Fruit fly (Drosophila melanogaster) whole organism, embryonic: Measurements from ENCODE around the gene tup.

Experiments
- CG12104 ChIP-seq: fragments of 200-800 bp; sonication (Bioruptor generic); optimal IDR thresholded peaks from 3 replicates; lab custom pipeline; 2016; ENCODE audit warnings: missing biosample characterization, missing genetic modification characterization
- CG17829 ChIP-seq: fragments of 200-800 bp; optimal IDR thresholded peaks from 2 replicates; lab custom pipeline; 2019; ENCODE audit warnings: missing biosample characterization, mild to moderate bottlenecking, missing genetic modification characterization, moderate library complexity
- CG18619 ChIP-seq: fragments of 200-800 bp; sonication (Bioruptor generic); optimal IDR thresholded peaks from 3 replicates; lab custom pipeline; 2017; ENCODE audit warnings: missing biosample characterization, mild to moderate bottlenecking, missing genetic modification characterization
- CG8281 ChIP-seq: fragments of 200-800 bp; sonication (Bioruptor generic); optimal IDR thresholded peaks from 2 replicates; lab custom pipeline; 2018; ENCODE audit warnings: missing biosample characterization, mild to moderate bottlenecking, missing genetic modification characterization, moderate library complexity
- Gsc ChIP-seq: fragments of 200-800 bp; sonication (Bioruptor generic); IDR thresholded peaks from 2 replicates; pipeline ENCODE4 v1.3.6; 2022; ENCODE audit warnings: missing biosample characterization, missing genetic modification characterization
- Hr39 ChIP-seq: fragments of >200 bp; optimal IDR thresholded peaks from 2 replicates; lab custom pipeline; 2017

dm6 chr2L:18929595-18929994 lies 48.5 kb upstream of the tup start:
- no peak for TF ChIP-seq CG8281 (tag; lab: Kevin White, UChicago)
- TF ChIP-seq CG18619 (GFP tag; lab: Kevin White, UChicago) = no peak
- TF ChIP-seq CG12104 (GFP tag; lab: Kevin White, UChicago) = no peak
- no peak for TF ChIP-seq Hr39
- TF ChIP-seq Gsc (GFP tag; lab: Robert Waterston, UW) = no peak
- TF ChIP-seq CG17829 (tag; lab: Kevin White, UChicago) = no peak
